Worm (Caenorhabditis elegans) whole organism, late embryonic: ENCODE results near the gene cpr-1.

Experiments
- ceh-6 ChIP-seq: fragments of 200-800 bp; sonication (Bioruptor generic); optimal IDR thresholded peaks from 2 replicates; lab custom pipeline; 2018; ENCODE audit warnings: mild to moderate bottlenecking, missing genetic modification characterization, missing compliant biosample characterization
- fkh-10 ChIP-seq: fragments of 150-350 bp; optimal IDR thresholded peaks from 2 replicates; lab custom pipeline; 2014; ENCODE audit warnings: missing biosample characterization, missing genetic modification reagents, missing genetic modification characterization
- hlh-13 ChIP-seq: fragments of 200-800 bp; sonication (Bioruptor generic); optimal IDR thresholded peaks from 2 replicates; lab custom pipeline; 2018; ENCODE audit warnings: mild to moderate bottlenecking, missing genetic modification characterization, missing compliant biosample characterization
- nhr-11 ChIP-seq: fragments of 150-350 bp; optimal IDR thresholded peaks from 2 replicates; lab custom pipeline; 2014; ENCODE audit warnings: missing biosample characterization, missing genetic modification characterization
- ttx-3 ChIP-seq: sonication (generic microtip); optimal IDR thresholded peaks from 2 replicates; lab custom pipeline; 2016; ENCODE audit warnings: missing genetic modification reagents, missing genetic modification characterization, missing compliant biosample characterization

DNA sequence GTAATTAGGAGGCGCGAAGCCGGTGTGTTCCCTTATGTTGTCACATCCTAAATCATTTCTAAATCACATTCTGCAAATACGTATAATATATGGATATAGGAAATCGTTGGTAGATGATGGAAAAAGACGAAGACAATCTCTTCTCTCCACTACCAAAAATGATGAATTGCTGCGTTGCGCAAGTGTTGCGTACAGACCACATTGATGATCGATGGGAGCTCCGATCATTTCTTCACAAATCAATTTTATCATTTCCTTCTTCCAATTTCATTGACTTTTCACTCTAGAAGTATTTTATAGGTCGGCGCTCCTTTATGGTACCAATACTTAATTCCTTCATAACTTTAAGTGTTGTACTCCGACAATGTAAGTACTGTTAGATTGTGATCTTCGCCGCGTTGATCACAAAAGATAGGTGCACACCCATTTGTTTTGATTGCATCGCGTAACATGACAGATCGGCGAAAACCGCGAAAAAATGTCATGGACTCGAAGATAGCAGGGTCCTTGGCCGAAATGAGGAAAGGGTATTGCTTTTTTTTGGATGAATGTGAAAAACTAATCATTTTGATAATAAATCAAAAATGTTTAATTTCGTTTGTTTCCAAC lies 25.7 kb upstream of the cpr-1 start:
- TF ChIP-seq hlh-13 (GFP tag; lab: Kevin White, UChicago) (no peak), ceh-6 (GFP tag; lab: Kevin White, UChicago) (no peak), fkh-10 (GFP tag; lab: Kevin White, UChicago) (no peak), nhr-11 (no peak), ttx-3 (tag; lab: Kevin White, UChicago) (no peak)
